Fruit fly (Drosophila melanogaster) whole organism, embryonic: ENCODE measurements around the gene east.

Experiments used
- Aef1 ChIP-seq: fragments of 200-800 bp; sonication (Bioruptor generic); IDR thresholded peaks from 3 replicates; pipeline ENCODE4 v1.3.6; 2022; ENCODE audit warnings: missing biosample characterization, missing genetic modification characterization
- CG1024 ChIP-seq: fragments of 200-800 bp; sonication (Bioruptor generic); IDR thresholded peaks from 2 replicates; pipeline ENCODE4 v1.3.6; 2022; ENCODE audit warnings: missing biosample characterization, missing genetic modification characterization
- CG10565 ChIP-seq: fragments of 200-800 bp; sonication (Bioruptor generic); optimal IDR thresholded peaks from 3 replicates; lab custom pipeline; 2016; ENCODE audit warnings: missing biosample characterization, mild to moderate bottlenecking, missing genetic modification characterization
- CG10959 ChIP-seq: fragments of 200-800 bp; sonication (Bioruptor generic); IDR thresholded peaks from 2 replicates; pipeline ENCODE4 v1.3.6; 2022; ENCODE audit warnings: missing biosample characterization, missing genetic modification characterization
- CG11456 ChIP-seq: fragments of 200-800 bp; sonication (Bioruptor generic); IDR thresholded peaks from 3 replicates; pipeline ENCODE4 v1.3.6; 2022; ENCODE audit warnings: missing biosample characterization, missing genetic modification characterization
- CG12236 ChIP-seq: fragments of 200-800 bp; sonication (Bioruptor generic); optimal IDR thresholded peaks from 2 replicates; lab custom pipeline; 2016; ENCODE audit warnings: missing biosample characterization, missing genetic modification characterization
- CG12744 ChIP-seq: fragments of 200-800 bp; sonication (Bioruptor generic); optimal IDR thresholded peaks from 2 replicates; lab custom pipeline; 2016; ENCODE audit warnings: missing biosample characterization, missing genetic modification characterization
- CG13894 ChIP-seq: fragments of 200-800 bp; sonication (Bioruptor generic); optimal IDR thresholded peaks from 3 replicates; lab custom pipeline; 2018; ENCODE audit warnings: missing biosample characterization, mild to moderate bottlenecking, missing genetic modification characterization, moderate library complexity
- CG14441 ChIP-seq: fragments of 200-800 bp; sonication (Bioruptor generic); IDR thresholded peaks from 2 replicates; pipeline ENCODE4 v1.3.6; 2022; ENCODE audit warnings: missing biosample characterization, missing genetic modification characterization
- CG14860 ChIP-seq: fragments of 200-800 bp; sonication (Bioruptor generic); IDR thresholded peaks from 3 replicates; pipeline ENCODE4 v1.3.6; 2022; ENCODE audit warnings: missing biosample characterization, missing genetic modification characterization; ENCODE audit not compliant: partially characterized antibody
- CG15073 ChIP-seq: fragments of 200-800 bp; sonication (Bioruptor generic); optimal IDR thresholded peaks from 2 replicates; lab custom pipeline; 2016; ENCODE audit warnings: missing biosample characterization, missing genetic modification characterization
- CG17186 ChIP-seq: fragments of 200-800 bp; sonication (Bioruptor generic); optimal IDR thresholded peaks from 3 replicates; lab custom pipeline; 2017; ENCODE audit warnings: missing biosample characterization, missing genetic modification reagents, missing genetic modification characterization
- CG17912 ChIP-seq: fragments of 200-800 bp; sonication (Bioruptor generic); optimal IDR thresholded peaks from 2 replicates; lab custom pipeline; 2018; ENCODE audit warnings: missing biosample characterization, mild to moderate bottlenecking, missing genetic modification characterization
- CG30020 ChIP-seq: fragments of 200-800 bp; optimal IDR thresholded peaks from 2 replicates; lab custom pipeline; 2019; ENCODE audit warnings: missing biosample characterization, mild to moderate bottlenecking, missing genetic modification characterization, moderate library complexity
- CG4328 ChIP-seq: fragments of 200-800 bp; sonication (Bioruptor generic); optimal IDR thresholded peaks from 3 replicates; lab custom pipeline; 2017; ENCODE audit warnings: missing biosample characterization, missing genetic modification reagents, missing genetic modification characterization
- CG4424 ChIP-seq: fragments of 200-800 bp; sonication (Bioruptor generic); optimal IDR thresholded peaks from 3 replicates; lab custom pipeline; 2016; ENCODE audit warnings: missing biosample characterization, missing genetic modification characterization
- CG6765 ChIP-seq: fragments of 200-800 bp; sonication (Bioruptor generic); optimal IDR thresholded peaks from 3 replicates; lab custom pipeline; 2017; ENCODE audit warnings: missing biosample characterization, mild to moderate bottlenecking, missing genetic modification characterization
- CG6813 ChIP-seq: fragments of 200-800 bp; sonication (Bioruptor generic); optimal IDR thresholded peaks from 2 replicates; lab custom pipeline; 2017; ENCODE audit warnings: missing biosample characterization, missing genetic modification characterization, mild to moderate bottlenecking, moderate library complexity, missing genetic modification reagents
- CG9876 ChIP-seq: fragments of 200-800 bp; sonication (Bioruptor generic); optimal IDR thresholded peaks from 2 replicates; lab custom pipeline; 2016; ENCODE audit warnings: missing biosample characterization, missing genetic modification characterization
- Chrac-16 ChIP-seq: fragments of 200-800 bp; sonication (Bioruptor generic); optimal IDR thresholded peaks from 3 replicates; lab custom pipeline; 2016; ENCODE audit warnings: missing biosample characterization, missing genetic modification characterization
- CoRest ChIP-seq: fragments of 200-800 bp; sonication (Bioruptor generic); optimal IDR thresholded peaks from 3 replicates; lab custom pipeline; 2018; ENCODE audit warnings: missing biosample characterization, mild to moderate bottlenecking, missing genetic modification characterization, moderate library complexity
- ERR ChIP-seq: fragments of 200-800 bp; sonication (Bioruptor generic); optimal IDR thresholded peaks from 2 replicates; lab custom pipeline; 2016; ENCODE audit warnings: missing biosample characterization, missing genetic modification characterization
- Ets97D ChIP-seq: fragments of 200-800 bp; sonication (Bioruptor generic); optimal IDR thresholded peaks from 3 replicates; lab custom pipeline; 2016; ENCODE audit warnings: missing biosample characterization, missing genetic modification characterization
- Hmr ChIP-seq: fragments of 200-800 bp; sonication (Bioruptor generic); optimal IDR thresholded peaks from 3 replicates; lab custom pipeline; 2017; ENCODE audit warnings: mild to moderate bottlenecking, missing biosample characterization, missing genetic modification reagents, missing genetic modification characterization
- Kr ChIP-seq: fragments of 200-800 bp; sonication (Bioruptor generic); optimal IDR thresholded peaks from 2 replicates; lab custom pipeline; 2017; ENCODE audit warnings: missing biosample characterization, mild to moderate bottlenecking, missing genetic modification characterization
- Max ChIP-seq: fragments of 200-800 bp; sonication (Bioruptor generic); optimal IDR thresholded peaks from 2 replicates; lab custom pipeline; 2016; ENCODE audit warnings: missing biosample characterization, mild to moderate bottlenecking, missing genetic modification characterization
- Mrtf ChIP-seq: fragments of 200-800 bp; sonication (Bioruptor generic); IDR thresholded peaks from 3 replicates; pipeline ENCODE4 v1.3.6; 2022; ENCODE audit warnings: missing biosample characterization, missing genetic modification characterization
- NFAT ChIP-seq: fragments of 200-800 bp; sonication (Bioruptor generic); IDR thresholded peaks from 2 replicates; pipeline ENCODE4 v1.3.6; 2022; ENCODE audit warnings: missing biosample characterization, missing genetic modification characterization
- Neu2 ChIP-seq: fragments of 200-800 bp; sonication (Bioruptor generic); optimal IDR thresholded peaks from 3 replicates; lab custom pipeline; 2016; ENCODE audit warnings: missing biosample characterization, missing genetic modification characterization, borderline replicate concordance
- Side ChIP-seq: fragments of 200-800 bp; sonication (Bioruptor generic); optimal IDR thresholded peaks from 2 replicates; lab custom pipeline; 2016; ENCODE audit warnings: missing biosample characterization, missing genetic modification characterization
- al ChIP-seq: fragments of 200-800 bp; sonication (Bioruptor generic); IDR thresholded peaks from 2 replicates; pipeline ENCODE4 v1.3.6; 2022; ENCODE audit warnings: missing biosample characterization, missing genetic modification characterization
- aop ChIP-seq: fragments of 200-800 bp; sonication (Bioruptor generic); IDR thresholded peaks from 2 replicates; pipeline ENCODE4 v1.3.6; 2022; ENCODE audit warnings: missing biosample characterization, missing genetic modification characterization
- ato ChIP-seq: fragments of 200-800 bp; sonication (Bioruptor generic); IDR thresholded peaks from 2 replicates; pipeline ENCODE4 v1.3.6; 2022; ENCODE audit warnings: missing biosample characterization, missing genetic modification characterization; ENCODE audit not compliant: partially characterized antibody
- caup ChIP-seq: fragments of 200-800 bp; sonication (Bioruptor generic); optimal IDR thresholded peaks from 3 replicates; lab custom pipeline; 2017; ENCODE audit warnings: missing biosample characterization, mild to moderate bottlenecking, missing genetic modification characterization, moderate library complexity; ENCODE audit not compliant: severe bottlenecking
- da ChIP-seq: fragments of 200-800 bp; sonication (Bioruptor generic); optimal IDR thresholded peaks from 2 replicates; lab custom pipeline; 2016; ENCODE audit warnings: missing biosample characterization, missing genetic modification characterization
- ems ChIP-seq: fragments of 200-800 bp; sonication (Bioruptor generic); optimal IDR thresholded peaks from 3 replicates; lab custom pipeline; 2016; ENCODE audit warnings: missing biosample characterization, missing genetic modification characterization
- eve ChIP-seq, 2 experiments: fragments of >200 bp; optimal IDR thresholded peaks; 2 replicates each; lab custom pipeline; 2017; ENCODE audit warnings: missing biosample characterization in 2 of 2, missing genetic modification characterization in 2 of 2
- gcm ChIP-seq: fragments of 200-800 bp; sonication (Bioruptor generic); optimal IDR thresholded peaks from 2 replicates; lab custom pipeline; 2019; ENCODE audit warnings: missing biosample characterization, mild to moderate bottlenecking, missing genetic modification characterization, moderate library complexity
- hth ChIP-seq: fragments of >200 bp; optimal IDR thresholded peaks from 2 replicates; lab custom pipeline; 2017; ENCODE audit warnings: inconsistent platforms
- ind ChIP-seq: fragments of 200-800 bp; sonication (Bioruptor generic); optimal IDR thresholded peaks from 3 replicates; lab custom pipeline; 2016; ENCODE audit warnings: missing biosample characterization, missing genetic modification characterization
- jigr1 ChIP-seq: fragments of 200-800 bp; sonication (Bioruptor generic); IDR thresholded peaks from 3 replicates; pipeline ENCODE4 v1.3.6; 2022; ENCODE audit warnings: missing biosample characterization, missing genetic modification characterization
- ken ChIP-seq: fragments of 200-800 bp; sonication (Bioruptor generic); IDR thresholded peaks from 3 replicates; pipeline ENCODE4 v1.3.6; 2022; ENCODE audit warnings: missing biosample characterization, missing genetic modification characterization
- lola ChIP-seq, 3 experiments: fragments of >200 bp in 2 of 3; fragments of 200-800 bp in 1 of 3; sonication (Bioruptor generic) in 1 of 3; optimal IDR thresholded peaks; 2 replicates each; lab custom pipeline; 2017 to 2019; ENCODE audit warnings: missing biosample characterization in 3 of 3, missing genetic modification characterization in 3 of 3, mild to moderate bottlenecking in 1 of 3, moderate library complexity in 1 of 3
- odd ChIP-seq: fragments of 200-800 bp; sonication (Bioruptor generic); optimal IDR thresholded peaks from 2 replicates; lab custom pipeline; 2017; ENCODE audit warnings: missing biosample characterization, mild to moderate bottlenecking, missing genetic modification characterization
- pb ChIP-seq: fragments of 200-800 bp; sonication (Bioruptor generic); optimal IDR thresholded peaks from 3 replicates; lab custom pipeline; 2016; ENCODE audit warnings: missing biosample characterization, missing genetic modification characterization
- pho ChIP-seq: fragments of 200-800 bp; sonication (Bioruptor generic); optimal IDR thresholded peaks from 2 replicates; lab custom pipeline; 2016; ENCODE audit warnings: missing biosample characterization, missing genetic modification characterization
- rib ChIP-seq: fragments of 200-800 bp; sonication (Bioruptor generic); IDR thresholded peaks from 2 replicates; pipeline ENCODE4 v1.3.6; 2022; ENCODE audit warnings: missing biosample characterization, missing genetic modification characterization
- tin ChIP-seq: fragments of 200-800 bp; sonication (Bioruptor generic); optimal IDR thresholded peaks from 3 replicates; lab custom pipeline; 2016; ENCODE audit warnings: missing biosample characterization, missing genetic modification characterization
- twi ChIP-seq: fragments of 200-800 bp; optimal IDR thresholded peaks from 2 replicates; lab custom pipeline; 2019; ENCODE audit warnings: missing biosample characterization, mild to moderate bottlenecking, missing genetic modification characterization, moderate library complexity
- yki ChIP-seq: fragments of >200 bp; optimal IDR thresholded peaks from 3 replicates; lab custom pipeline; 2018

The east gene

dm6 chrX:2050070-2050899 lies 39.6 kb downstream of the east start, which contains the start of gene moody (continued):
- TF ChIP-seq CG12744 (GFP tag; lab: Kevin White, UChicago), result peak; percentile 96
- TF ChIP-seq tin, result peak; percentile 98
- TF ChIP-seq caup (GFP tag; lab: Kevin White, UChicago), result peak; percentile 98
- no peak for TF ChIP-seq eve (GFP tag; optimal IDR thresholded peaks at IDR 0.05; lab: Kevin White, UChicago)
- peak; percentile 94 for TF ChIP-seq gcm (GFP tag; lab: Kevin White, UChicago)
- TF ChIP-seq CG4424 (GFP tag; lab: Kevin White, UChicago), result peak; percentile 97
- TF ChIP-seq NFAT (GFP tag; lab: Robert Waterston, UW), result peak; percentile 100
- TF ChIP-seq CG12236 (GFP tag; lab: Kevin White, UChicago), result peak; percentile 88
- peak; percentile 99 for TF ChIP-seq rib (GFP tag; lab: Robert Waterston, UW)
- peak; percentile 99 for TF ChIP-seq Mrtf
- TF ChIP-seq CG10565 (GFP tag; lab: Kevin White, UChicago), result peak; percentile 70
- peak; percentile 80 for TF ChIP-seq CG17186 (GFP tag; lab: Kevin White, UChicago)
- TF ChIP-seq ato (GFP tag; lab: Robert Waterston, UW), result no peak
- TF ChIP-seq hth (lab: Kevin White, UChicago), result no peak
- peak; percentile 96 for TF ChIP-seq CG9876
- peak; percentile 98 for TF ChIP-seq ems (GFP tag; lab: Kevin White, UChicago)
- peak; percentile 99 for TF ChIP-seq ken (GFP tag; lab: Robert Waterston, UW)
- peak; percentile 97 for TF ChIP-seq odd (GFP tag; lab: Kevin White, UChicago)
- TF ChIP-seq lola (GFP tag; optimal IDR thresholded peaks at IDR 0.05; lab: Kevin White, UChicago), result peak in 1 of 3 experiments; percentile 82
- TF ChIP-seq aop, result peak; percentile 96
- peak; percentile 86 for TF ChIP-seq Ets97D (GFP tag; lab: Kevin White, UChicago)
- peak; percentile 98 for TF ChIP-seq Aef1 (GFP tag; lab: Robert Waterston, UW)
- peak; percentile 97 for TF ChIP-seq CG1024 (GFP tag; lab: Robert Waterston, UW)
- TF ChIP-seq CG10959 (GFP tag; lab: Robert Waterston, UW), result peak; percentile 96
- TF ChIP-seq CG30020, result peak; percentile 64
- peak; percentile 100 for TF ChIP-seq CG11456 (GFP tag; lab: Robert Waterston, UW)
- peak; percentile 97 for TF ChIP-seq ERR (GFP tag; lab: Kevin White, UChicago)
- TF ChIP-seq Kr (GFP tag; lab: Kevin White, UChicago), result no peak
- TF ChIP-seq pho (GFP tag; lab: Kevin White, UChicago), result peak; percentile 98
- 0 out of 3 replicates have a peak, but pooled peaks have one; percentile 33 for TF ChIP-seq CG14860 (GFP tag; lab: Robert Waterston, UW)
- TF ChIP-seq twi, result peak; percentile 88
- TF ChIP-seq Side (GFP tag; lab: Kevin White, UChicago), result peak; percentile 98
- peak; percentile 98 for TF ChIP-seq CG6813 (GFP tag; lab: Kevin White, UChicago)
- peak; percentile 99 for TF ChIP-seq CG4328 (GFP tag; lab: Kevin White, UChicago)
- peak; percentile 96 for TF ChIP-seq CG17912 (GFP tag; lab: Kevin White, UChicago)
- TF ChIP-seq jigr1 (GFP tag; lab: Robert Waterston, UW), result peak; percentile 92
- TF ChIP-seq ind (GFP tag; lab: Kevin White, UChicago), result peak; percentile 99
- TF ChIP-seq CG6765 (GFP tag; lab: Kevin White, UChicago), result peak; percentile 98
- TF ChIP-seq al, result peak; percentile 98
- TF ChIP-seq CoRest, result peak; percentile 95
- TF ChIP-seq CG14441 (GFP tag; lab: Robert Waterston, UW), result peak; percentile 99
- peak; percentile 97 for TF ChIP-seq pb (GFP tag; lab: Kevin White, UChicago)
- TF ChIP-seq Chrac-16 (GFP tag; lab: Kevin White, UChicago), result peak; percentile 98
- peak; percentile 96 for TF ChIP-seq da (GFP tag; lab: Kevin White, UChicago)
- TF ChIP-seq Neu2 (GFP tag; lab: Kevin White, UChicago), result peak; percentile 70
- peak; percentile 97 for TF ChIP-seq CG13894
- TF ChIP-seq yki, result no peak
- TF ChIP-seq Max, result peak; percentile 75
- peak; percentile 69 for TF ChIP-seq CG15073 (GFP tag; lab: Kevin White, UChicago)
- TF ChIP-seq Hmr, result peak; percentile 99
